Fruit fly (Drosophila melanogaster) whole organism, embryonic: Measurements from ENCODE around the gene sa.
A peak's percentile ranks its signal among the peaks of the same experiment; 100 is the strongest.

Experiments used
- BtbVII ChIP-seq: fragments of 200-800 bp; sonication (Bioruptor generic); optimal IDR thresholded peaks from 3 replicates; lab custom pipeline; 2017; ENCODE audit warnings: missing biosample characterization, mild to moderate bottlenecking, missing genetic modification characterization
- CG10209 ChIP-seq: fragments of 200-800 bp; sonication (Bioruptor generic); optimal IDR thresholded peaks from 3 replicates; lab custom pipeline; 2017; ENCODE audit warnings: missing biosample characterization, mild to moderate bottlenecking, missing genetic modification characterization, missing genetic modification reagents
- CG10321 ChIP-seq: fragments of 200-800 bp; sonication (Bioruptor generic); IDR thresholded peaks from 2 replicates; pipeline ENCODE4 v1.3.6; 2022; ENCODE audit warnings: missing biosample characterization, missing genetic modification characterization
- CG11456 ChIP-seq: fragments of 200-800 bp; sonication (Bioruptor generic); IDR thresholded peaks from 3 replicates; pipeline ENCODE4 v1.3.6; 2022; ENCODE audit warnings: missing biosample characterization, missing genetic modification characterization
- CG11504 ChIP-seq: fragments of 200-800 bp; sonication (Bioruptor generic); optimal IDR thresholded peaks from 3 replicates; lab custom pipeline; 2019; ENCODE audit warnings: missing biosample characterization, mild to moderate bottlenecking, missing genetic modification characterization, moderate library complexity
- CG11695 ChIP-seq: fragments of 200-800 bp; sonication (Bioruptor generic); IDR thresholded peaks from 3 replicates; pipeline ENCODE4 v1.3.6; 2022; ENCODE audit warnings: missing biosample characterization, missing genetic modification characterization
- CG12219 ChIP-seq: fragments of 200-800 bp; sonication (Bioruptor generic); optimal IDR thresholded peaks from 3 replicates; lab custom pipeline; 2018; ENCODE audit warnings: missing biosample characterization, mild to moderate bottlenecking, missing genetic modification characterization
- CG12942 ChIP-seq: fragments of 200-800 bp; sonication (Bioruptor generic); optimal IDR thresholded peaks from 3 replicates; lab custom pipeline; 2016; ENCODE audit warnings: missing biosample characterization, missing genetic modification characterization
- CG1529 ChIP-seq: fragments of 200-800 bp; sonication (Bioruptor generic); optimal IDR thresholded peaks from 3 replicates; lab custom pipeline; 2018; ENCODE audit warnings: missing biosample characterization, missing genetic modification characterization
- CG15479 ChIP-seq: fragments of 200-800 bp; sonication (Bioruptor generic); optimal IDR thresholded peaks from 3 replicates; lab custom pipeline; 2019; ENCODE audit warnings: missing biosample characterization, mild to moderate bottlenecking, missing genetic modification characterization, moderate library complexity
- CG17186 ChIP-seq: fragments of 200-800 bp; sonication (Bioruptor generic); optimal IDR thresholded peaks from 3 replicates; lab custom pipeline; 2017; ENCODE audit warnings: missing biosample characterization, missing genetic modification reagents, missing genetic modification characterization
- CG17829 ChIP-seq: fragments of 200-800 bp; optimal IDR thresholded peaks from 2 replicates; lab custom pipeline; 2019; ENCODE audit warnings: missing biosample characterization, mild to moderate bottlenecking, missing genetic modification characterization, moderate library complexity
- CG2120 ChIP-seq: fragments of 200-800 bp; sonication (Bioruptor generic); optimal IDR thresholded peaks from 3 replicates; lab custom pipeline; 2016; ENCODE audit warnings: missing biosample characterization, missing genetic modification characterization
- CG2199 ChIP-seq: fragments of 200-800 bp; sonication (Bioruptor generic); IDR thresholded peaks from 3 replicates; pipeline ENCODE4 v1.3.6; 2022; ENCODE audit warnings: missing biosample characterization, missing genetic modification characterization
- CG2712 ChIP-seq: fragments of 200-800 bp; optimal IDR thresholded peaks from 3 replicates; lab custom pipeline; 2019; ENCODE audit warnings: missing biosample characterization, mild to moderate bottlenecking, missing genetic modification characterization, moderate library complexity
- CG32532 ChIP-seq: fragments of 200-800 bp; sonication (Bioruptor generic); IDR thresholded peaks from 2 replicates; pipeline ENCODE4 v1.3.6; 2022; ENCODE audit warnings: missing biosample characterization, missing genetic modification characterization
- CG4707 ChIP-seq: fragments of 200-800 bp; sonication (Bioruptor generic); optimal IDR thresholded peaks from 2 replicates; lab custom pipeline; 2018; ENCODE audit warnings: missing biosample characterization, mild to moderate bottlenecking, missing genetic modification characterization, moderate library complexity
- CG5245 ChIP-seq: fragments of 200-800 bp; sonication (Bioruptor generic); optimal IDR thresholded peaks from 3 replicates; lab custom pipeline; 2016; ENCODE audit warnings: missing biosample characterization, missing genetic modification characterization
- CG7372 ChIP-seq: fragments of 200-800 bp; sonication (Bioruptor generic); IDR thresholded peaks from 2 replicates; pipeline ENCODE4 v1.3.6; 2022; ENCODE audit warnings: missing biosample characterization, missing genetic modification characterization
- CG8944 ChIP-seq: fragments of 200-800 bp; sonication (Bioruptor generic); optimal IDR thresholded peaks from 3 replicates; lab custom pipeline; 2016; ENCODE audit warnings: missing biosample characterization, missing genetic modification characterization
- Camta ChIP-seq: fragments of 200-800 bp; sonication (Bioruptor generic); optimal IDR thresholded peaks from 2 replicates; lab custom pipeline; 2016; ENCODE audit warnings: missing biosample characterization, missing genetic modification characterization
- Fer3 ChIP-seq: fragments of 200-800 bp; sonication (Bioruptor generic); optimal IDR thresholded peaks from 2 replicates; lab custom pipeline; 2018; ENCODE audit warnings: missing biosample characterization, mild to moderate bottlenecking, missing genetic modification characterization, moderate library complexity
- MESR4 ChIP-seq: fragments of 200-800 bp; sonication (Bioruptor generic); optimal IDR thresholded peaks from 2 replicates; lab custom pipeline; 2018; ENCODE audit warnings: missing biosample characterization, mild to moderate bottlenecking, missing genetic modification characterization, moderate library complexity
- Med ChIP-seq: fragments of 200-800 bp; sonication (Bioruptor generic); peaks from one replicate; lab custom pipeline; 2016; ENCODE audit warnings: missing biosample characterization, missing genetic modification characterization, mild to moderate bottlenecking, inconsistent platforms, moderate library complexity
- NFAT ChIP-seq: fragments of 200-800 bp; sonication (Bioruptor generic); IDR thresholded peaks from 2 replicates; pipeline ENCODE4 v1.3.6; 2022; ENCODE audit warnings: missing biosample characterization, missing genetic modification characterization
- Nf-YA ChIP-seq: fragments of 200-800 bp; sonication (Bioruptor generic); IDR thresholded peaks from 2 replicates; pipeline ENCODE4 v1.3.6; 2022; ENCODE audit warnings: missing biosample characterization, missing genetic modification characterization
- Opbp ChIP-seq: fragments of 200-800 bp; sonication (Bioruptor generic); IDR thresholded peaks from 3 replicates; pipeline ENCODE4 v1.3.6; 2022; ENCODE audit warnings: missing biosample characterization, missing genetic modification characterization; ENCODE audit not compliant: partially characterized antibody
- Scr ChIP-seq: fragments of 200-800 bp; sonication (Bioruptor generic); IDR thresholded peaks from 2 replicates; pipeline ENCODE4 v1.3.6; 2022; ENCODE audit warnings: missing biosample characterization, missing genetic modification characterization; ENCODE audit not compliant: partially characterized antibody
- TFAM ChIP-seq: fragments of 200-800 bp; sonication (Bioruptor generic); optimal IDR thresholded peaks from 2 replicates; lab custom pipeline; 2017; ENCODE audit warnings: missing biosample characterization, missing genetic modification characterization, inconsistent platforms
- ase ChIP-seq: fragments of 200-800 bp; sonication (Bioruptor generic); IDR thresholded peaks from 3 replicates; pipeline ENCODE4 v1.3.6; 2022; ENCODE audit warnings: missing biosample characterization, missing genetic modification characterization
- fd102C ChIP-seq: fragments of 200-800 bp; sonication (Bioruptor generic); optimal IDR thresholded peaks from 2 replicates; lab custom pipeline; 2018; ENCODE audit warnings: missing biosample characterization, mild to moderate bottlenecking, missing genetic modification characterization, moderate library complexity
- fd96Cb ChIP-seq: fragments of 200-800 bp; sonication (Bioruptor generic); optimal IDR thresholded peaks from 2 replicates; lab custom pipeline; 2018; ENCODE audit warnings: missing biosample characterization, mild to moderate bottlenecking, missing genetic modification characterization, moderate library complexity
- grau ChIP-seq: fragments of 200-800 bp; optimal IDR thresholded peaks from 3 replicates; lab custom pipeline; 2019; ENCODE audit warnings: missing biosample characterization, mild to moderate bottlenecking, missing genetic modification characterization, moderate library complexity
- gt ChIP-seq: fragments of 200-800 bp; sonication (Bioruptor generic); IDR thresholded peaks from 2 replicates; pipeline ENCODE4 v1.3.6; 2022; ENCODE audit warnings: missing biosample characterization, missing genetic modification characterization
- ham ChIP-seq: fragments of 200-800 bp; sonication (Bioruptor generic); IDR thresholded peaks from 2 replicates; pipeline ENCODE4 v1.3.6; 2022; ENCODE audit warnings: missing biosample characterization, missing genetic modification characterization
- her ChIP-seq: fragments of 200-800 bp; sonication (Bioruptor generic); optimal IDR thresholded peaks from 2 replicates; lab custom pipeline; 2016; ENCODE audit warnings: missing biosample characterization, missing genetic modification characterization
- lmd ChIP-seq: fragments of 200-800 bp; sonication (Bioruptor generic); IDR thresholded peaks from 2 replicates; pipeline ENCODE4 v1.3.6; 2022; ENCODE audit warnings: missing biosample characterization, missing genetic modification characterization
- nerfin-1 ChIP-seq: fragments of 200-800 bp; sonication (Bioruptor generic); optimal IDR thresholded peaks from 3 replicates; lab custom pipeline; 2019; ENCODE audit warnings: missing biosample characterization, mild to moderate bottlenecking, missing genetic modification characterization, moderate library complexity
- pan ChIP-seq, 4 experiments: fragments of >200 bp in 3 of 4; fragments of 200-800 bp in 1 of 4; sonication (Bioruptor generic) in 1 of 4; optimal IDR thresholded peaks in 3 of 4; IDR thresholded peaks in 1 of 4; 2 replicates each; pipeline versions ENCODE4 v1.3.6 to Lab custom; 2017 to 2022; ENCODE audit warnings: missing biosample characterization in 2 of 4, missing genetic modification characterization in 2 of 4, mixed read lengths in 1 of 4
- pb ChIP-seq: fragments of 200-800 bp; sonication (Bioruptor generic); optimal IDR thresholded peaks from 3 replicates; lab custom pipeline; 2016; ENCODE audit warnings: missing biosample characterization, missing genetic modification characterization
- pita ChIP-seq: fragments of 200-800 bp; sonication (Bioruptor generic); optimal IDR thresholded peaks from 2 replicates; lab custom pipeline; 2017; ENCODE audit warnings: missing biosample characterization, mild to moderate bottlenecking, missing genetic modification characterization
- sd ChIP-seq: fragments of 200-800 bp; sonication (Bioruptor generic); optimal IDR thresholded peaks from 3 replicates; lab custom pipeline; 2018; ENCODE audit warnings: missing biosample characterization, mild to moderate bottlenecking, missing genetic modification characterization, moderate library complexity
- ssp ChIP-seq: fragments of 200-800 bp; sonication (Bioruptor generic); IDR thresholded peaks from 2 replicates; pipeline ENCODE4 v1.3.6; 2022; ENCODE audit warnings: missing biosample characterization, missing genetic modification characterization
- tgo ChIP-seq: fragments of 200-800 bp; sonication (Bioruptor generic); IDR thresholded peaks from 3 replicates; pipeline ENCODE4 v1.3.6; 2022; ENCODE audit warnings: missing biosample characterization, missing genetic modification characterization
- tll ChIP-seq, 2 experiments: fragments of 200-800 bp in 1 of 2; fragments of >200 bp in 1 of 2; sonication (Bioruptor generic) in 1 of 2; optimal IDR thresholded peaks; 2 replicates each; lab custom pipeline; 2017 to 2019; ENCODE audit warnings: missing biosample characterization in 2 of 2, missing genetic modification characterization in 2 of 2, mild to moderate bottlenecking in 1 of 2, moderate library complexity in 1 of 2
- twi ChIP-seq: fragments of 200-800 bp; optimal IDR thresholded peaks from 2 replicates; lab custom pipeline; 2019; ENCODE audit warnings: missing biosample characterization, mild to moderate bottlenecking, missing genetic modification characterization, moderate library complexity
- usp ChIP-seq: fragments of >200 bp; optimal IDR thresholded peaks from 2 replicates; lab custom pipeline; 2017; ENCODE audit warnings: missing biosample characterization, missing genetic modification characterization
- zen ChIP-seq: fragments of 200-800 bp; sonication (Bioruptor generic); optimal IDR thresholded peaks from 3 replicates; lab custom pipeline; 2018; ENCODE audit warnings: missing biosample characterization, mild to moderate bottlenecking, missing genetic modification characterization, moderate library complexity
- zen2 ChIP-seq: fragments of 200-800 bp; sonication (Bioruptor generic); IDR thresholded peaks from 3 replicates; pipeline ENCODE4 v1.3.6; 2022; ENCODE audit warnings: missing biosample characterization, missing genetic modification characterization; ENCODE audit not compliant: partially characterized antibody

Gene sa

DNA sequence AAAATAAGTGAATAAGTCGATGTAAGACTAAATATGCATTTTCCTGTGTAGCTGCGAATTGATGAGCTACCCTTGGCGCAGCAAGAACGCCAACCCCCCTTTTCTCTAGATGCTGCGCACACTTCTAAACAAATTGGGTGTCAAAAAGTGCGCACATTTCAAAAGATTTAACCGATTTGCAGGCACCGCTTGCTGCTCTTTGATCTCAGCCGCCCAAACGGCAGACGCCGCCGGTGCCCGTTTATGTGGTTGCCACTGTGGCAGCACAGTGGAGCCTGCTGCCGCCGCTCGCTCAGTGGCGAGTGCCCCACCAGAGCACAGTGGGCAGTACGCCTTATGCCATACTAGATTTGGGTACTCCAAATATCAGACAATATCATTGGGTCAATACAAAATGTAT, 43.9 kb upstream of the sa start:
- TF ChIP-seq CG17186 (GFP tag; lab: Kevin White, UChicago) (no peak), ase (GFP tag; lab: Robert Waterston, UW) (peak; percentile 16; the same call in 1 of the 3 replicates), ssp (GFP tag; lab: Robert Waterston, UW) (no peak), Fer3 (tag; lab: Kevin White, UChicago) (no peak), fd96Cb (tag; lab: Kevin White, UChicago) (no peak), grau (peak; percentile 37), CG2712 (tag; lab: Kevin White, UChicago) (no peak), CG11456 (GFP tag; lab: Robert Waterston, UW) (peak; percentile 59; the same call in 1 of the 3 replicates), NFAT (GFP tag; lab: Robert Waterston, UW) (0 out of 2 replicates have a peak, but pooled peaks have one; percentile 20), pan (optimal IDR thresholded peaks at IDR 0.05; lab: Kevin White, UChicago) (no peak), pan (GFP tag; optimal IDR thresholded peaks at IDR 0.05 in 1 of 2, IDR thresholded peaks at IDR 0.05 in 1 of 2) (peak in 1 of 2 experiments; percentile 66), CG4707 (no peak), nerfin-1 (tag; lab: Kevin White, UChicago) (no peak), zen2 (GFP tag; lab: Robert Waterston, UW) (0 out of 3 replicates have a peak, but pooled peaks have one; percentile 9), Med (GFP tag; lab: Kevin White, UChicago) (peak; percentile 15), lmd (GFP tag; lab: Robert Waterston, UW) (no peak), CG11695 (GFP tag; lab: Robert Waterston, UW) (peak; percentile 39; the same call in 1 of the 3 replicates), tgo (GFP tag; lab: Robert Waterston, UW) (no peak), CG8944 (GFP tag; lab: Kevin White, UChicago) (no peak)
- TF ChIP-seq, all 482 proteins: peak for 8

DNA sequence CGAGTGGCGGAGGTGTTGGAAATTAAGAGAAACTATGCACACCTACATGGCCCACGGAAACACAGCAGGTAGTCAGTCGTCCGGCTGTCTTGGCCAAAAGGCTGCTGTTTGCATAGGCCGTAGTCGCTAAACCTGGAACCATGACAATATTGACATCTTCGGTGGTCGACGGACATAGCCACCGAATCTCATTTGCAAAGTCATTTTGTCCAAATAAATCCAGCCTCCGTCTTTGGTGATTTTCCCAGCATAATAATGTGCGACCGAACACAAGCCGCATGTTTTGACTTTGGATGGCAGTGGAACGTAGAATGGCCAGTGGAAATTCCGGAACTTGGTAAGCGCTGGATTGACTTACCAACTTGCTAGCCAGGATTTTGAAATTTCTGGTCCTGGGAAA, 42.8 kb upstream of the sa start:
- peak; percentile 14 for TF ChIP-seq zen (tag; lab: Kevin White, UChicago)
- TF ChIP-seq CG5245 (GFP tag; lab: Kevin White, UChicago): no peak
- peak in 1 of 2 experiments; percentile 98 for TF ChIP-seq tll (GFP tag; optimal IDR thresholded peaks at IDR 0.05; lab: Kevin White, UChicago)
- TF ChIP-seq pb (GFP tag; lab: Kevin White, UChicago): no peak
- TF ChIP-seq pita (GFP tag; lab: Kevin White, UChicago): no peak
- peak; percentile 19 for TF ChIP-seq Med (GFP tag; lab: Kevin White, UChicago)
- TF ChIP-seq ham (GFP tag; lab: Robert Waterston, UW): no peak
- peak; percentile 6 for TF ChIP-seq twi (tag; lab: Kevin White, UChicago)
- TF ChIP-seq fd102C (GFP tag; lab: Kevin White, UChicago): peak; percentile 29
- no peak for TF ChIP-seq grau
- no peak for TF ChIP-seq gt
- TF ChIP-seq Scr (GFP tag; lab: Robert Waterston, UW): no peak
- no peak for TF ChIP-seq CG15479 (GFP tag; lab: Kevin White, UChicago)
- no peak for TF ChIP-seq Nf-YA
- no peak for TF ChIP-seq CG12942
- TF ChIP-seq CG2199: 0 out of 3 replicates have a peak, but pooled peaks have one; percentile 20

DNA sequence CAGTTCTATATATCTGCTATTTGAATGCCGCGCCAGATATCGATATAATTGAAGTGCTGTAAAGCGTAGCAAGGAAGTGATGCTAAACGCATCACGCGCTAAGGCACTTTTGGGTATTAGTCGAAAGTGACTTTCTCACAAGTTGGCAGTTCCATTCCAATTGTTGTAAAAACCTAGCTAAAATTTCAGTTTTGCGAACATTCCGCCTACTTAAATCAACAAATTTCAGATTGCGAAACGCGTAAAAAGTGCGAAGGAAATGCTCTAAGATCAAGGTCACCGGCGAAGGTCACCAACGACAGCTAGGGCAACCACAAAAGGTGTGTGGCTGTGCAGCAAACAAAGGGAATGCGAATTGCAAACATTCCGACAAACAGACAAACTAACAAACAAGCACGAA, 39.2 kb upstream of the sa start, which contains the start of gene Syx7:
Syx7 (plus strand) TSS at position 131 of the 400 bp plus-strand sequence.
- TF ChIP-seq CG32532 (GFP tag; lab: Robert Waterston, UW) (no peak), CG10209 (GFP tag; lab: Kevin White, UChicago) (no peak), sd (peak; percentile 93), CG2120 (GFP tag; lab: Kevin White, UChicago) (peak; percentile 64), usp (GFP tag; lab: Kevin White, UChicago) (no peak), CG10321 (no peak), TFAM (no peak), her (GFP tag; lab: Kevin White, UChicago) (peak; percentile 60), BtbVII (no peak), Camta (GFP tag; lab: Kevin White, UChicago) (no peak), CG17829 (tag; lab: Kevin White, UChicago) (peak; percentile 40), CG1529 (no peak), Opbp (peak; percentile 78), CG12219 (GFP tag; lab: Kevin White, UChicago) (no peak), CG7372 (GFP tag; lab: Robert Waterston, UW) (no peak), MESR4 (peak; percentile 82), CG11504 (no peak)
